Worm (Caenorhabditis elegans): ENCODE results near the gene T22C8.1.
A peak's percentile ranks its signal among the peaks of the same experiment; 100 is the strongest.

The T22C8.1 gene

ce11 chrII:8590684-8591083, 21.9 kb upstream of the T22C8.1 start, which contains the start of gene aptf-4:
Gene aptf-4, plus strand, starts transcription at chrII:8590984.
- TF ChIP-seq elt-3 (tag; optimal IDR thresholded peaks at IDR 0.05) = no peak

- TF ChIP-seq unc-39 (tag; optimal IDR thresholded peaks at IDR 0.05) = no peak
- TF ChIP-seq pqm-1 (tag; optimal IDR thresholded peaks at IDR 0.05) = no peak
- no peak for TF ChIP-seq hmg-11 (tag; optimal IDR thresholded peaks at IDR 0.05)
- no peak for TF ChIP-seq nhr-237 (tag; optimal IDR thresholded peaks at IDR 0.05)
- no peak for TF ChIP-seq ztf-11 (tag; optimal IDR thresholded peaks at IDR 0.05)
- no peak for TF ChIP-seq ama-1 (optimal IDR thresholded peaks at IDR 0.05)
- no peak for TF ChIP-seq ceh-28 (tag; optimal IDR thresholded peaks at IDR 0.05)
- TF ChIP-seq fos-1 (tag; optimal IDR thresholded peaks at IDR 0.05) = no peak
- no peak for TF ChIP-seq ceh-82 (tag; optimal IDR thresholded peaks at IDR 0.05)
Observed at ce11 chrII:8593840-8594625, 18.5 kb upstream of the T22C8.1 start, which contains the start of gene aptf-3. Gene aptf-3, plus strand, starts transcription at chrII:8594190.

ce11 chrII:8599214-8599613, 13.4 kb upstream of the T22C8.1 start, which contains the start of gene F28C6.5:
Gene F28C6.5, plus strand, starts transcription at chrII:8599514.
- TF ChIP-seq pqm-1 (tag; optimal IDR thresholded peaks at IDR 0.05) (no peak), skn-1 (tag; optimal IDR thresholded peaks at IDR 0.05) (no peak), nhr-11 (tag; optimal IDR thresholded peaks at IDR 0.05) (no peak), fkh-10 (GFP tag; optimal IDR thresholded peaks at IDR 0.05) (no peak), fos-1 (tag; optimal IDR thresholded peaks at IDR 0.05) (no peak), elt-1 (tag; optimal IDR thresholded peaks at IDR 0.05) (no peak), nhr-67 (tag; optimal IDR thresholded peaks at IDR 0.05) (no peak), zag-1 (tag; optimal IDR thresholded peaks at IDR 0.05) (no peak), R02D3.7 (tag; optimal IDR thresholded peaks at IDR 0.05) (no peak), egl-5 (tag; optimal IDR thresholded peaks at IDR 0.05) (no peak), nhr-23 (tag; optimal IDR thresholded peaks at IDR 0.05) (no peak), nhr-12 (tag; optimal IDR thresholded peaks at IDR 0.05) (no peak), ZK546.5 (tag; optimal IDR thresholded peaks at IDR 0.05) (no peak), unc-39 (tag; optimal IDR thresholded peaks at IDR 0.05) (no peak)

ce11 chrII:8600165-8600564, 12.4 kb upstream of the T22C8.1 start, which contains the start of gene pigg-1:
Gene pigg-1, minus strand, starts transcription at chrII:8600265.
- TF ChIP-seq nhr-25 (tag; optimal IDR thresholded peaks at IDR 0.05) = no peak
- no peak for TF ChIP-seq R02D3.7 (tag; optimal IDR thresholded peaks at IDR 0.05)
- TF ChIP-seq nhr-43 (tag; optimal IDR thresholded peaks at IDR 0.05; ENCODE audit: poor library complexity, severe bottlenecking) = no peak
- no peak for TF ChIP-seq elt-3 (tag; optimal IDR thresholded peaks at IDR 0.05)
- no peak for TF ChIP-seq jun-1 (tag; optimal IDR thresholded peaks at IDR 0.05)
- TF ChIP-seq pha-4 (tag; optimal IDR thresholded peaks at IDR 0.05) = no peak
- no peak for TF ChIP-seq eor-1 (tag; optimal IDR thresholded peaks at IDR 0.05)
- TF ChIP-seq pqm-1 (tag; optimal IDR thresholded peaks at IDR 0.05) = no peak
- TF ChIP-seq skn-1 (tag; optimal IDR thresholded peaks at IDR 0.05) = no peak

- TF ChIP-seq nhr-77 (tag; optimal IDR thresholded peaks at IDR 0.05) = no peak
- peak; percentile 35 for TF ChIP-seq elt-2 (tag; optimal IDR thresholded peaks at IDR 0.05)
- no peak for TF ChIP-seq fkh-2 (tag; optimal IDR thresholded peaks at IDR 0.05)
- peak; percentile 90 for TF ChIP-seq snpc-4 (tag; optimal IDR thresholded peaks at IDR 0.05)
- no peak for TF ChIP-seq nhr-76 (tag; optimal IDR thresholded peaks at IDR 0.05)
- TF ChIP-seq nhr-25 (tag; optimal IDR thresholded peaks at IDR 0.05) = peak; percentile 28
- no peak for TF ChIP-seq nhr-11 (tag; optimal IDR thresholded peaks at IDR 0.05)
- no peak for TF ChIP-seq ceh-28 (tag; optimal IDR thresholded peaks at IDR 0.05)
- peak; percentile 42 for TF ChIP-seq jun-1 (tag; optimal IDR thresholded peaks at IDR 0.05)
- no peak for TF ChIP-seq pha-4 (tag; optimal IDR thresholded peaks at IDR 0.05)
- no peak for TF ChIP-seq elt-1 (tag; optimal IDR thresholded peaks at IDR 0.05)
- no peak for TF ChIP-seq ceh-16 (tag; optimal IDR thresholded peaks at IDR 0.05)
- peak; percentile 81 for TF ChIP-seq nfya-1 (tag; optimal IDR thresholded peaks at IDR 0.05; ENCODE audit: insufficient read depth)
- no peak for TF ChIP-seq ztf-4 (tag; optimal IDR thresholded peaks at IDR 0.05)
- peak; percentile 69 for TF ChIP-seq nhr-23 (tag; optimal IDR thresholded peaks at IDR 0.05)
- TF ChIP-seq nhr-28 (tag; optimal IDR thresholded peaks at IDR 0.05) = no peak
- no peak for TF ChIP-seq unc-62 (GFP tag; optimal IDR thresholded peaks at IDR 0.05)
- TF ChIP-seq daf-12 (tag; optimal IDR thresholded peaks at IDR 0.05) = no peak
- no peak for TF ChIP-seq ztf-11 (tag; optimal IDR thresholded peaks at IDR 0.05)
- TF ChIP-seq lin-15B (tag; optimal IDR thresholded peaks at IDR 0.05) = peak; percentile 76
- peak; percentile 74 for TF ChIP-seq lin-39 (tag; optimal IDR thresholded peaks at IDR 0.05)
- TF ChIP-seq nhr-43 (tag; optimal IDR thresholded peaks at IDR 0.05; ENCODE audit: poor library complexity, severe bottlenecking) = no peak
- TF ChIP-seq aly-2 (tag; optimal IDR thresholded peaks at IDR 0.05) = no peak
- TF ChIP-seq egl-5 (tag; optimal IDR thresholded peaks at IDR 0.05) = peak; percentile 62
- no peak for TF ChIP-seq eor-1 (tag; optimal IDR thresholded peaks at IDR 0.05)
Observed at ce11 chrII:8602337-8602944, 10.1 kb upstream of the T22C8.1 start, which contains the start of the genes cpf-1 and rpl-26. Gene cpf-1, minus strand, starts transcription at chrII:8602440. Gene rpl-26, plus strand, starts transcription at chrII:8602785.

Data from whole organism, L3 larva.